Fruit fly (Drosophila melanogaster) whole organism, embryonic: ENCODE results near the gene dsd.

Experiments used
- Aef1 ChIP-seq: fragments of 200-800 bp; sonication (Bioruptor generic); IDR thresholded peaks from 3 replicates; pipeline ENCODE4 v1.3.6; 2022; ENCODE audit warnings: missing biosample characterization, missing genetic modification characterization
- Asciz ChIP-seq: fragments of 200-800 bp; sonication (Bioruptor generic); optimal IDR thresholded peaks from 2 replicates; lab custom pipeline; 2017; ENCODE audit warnings: missing biosample characterization, mild to moderate bottlenecking, missing genetic modification characterization, missing genetic modification reagents
- Atf6 ChIP-seq: fragments of 200-800 bp; sonication (Bioruptor generic); IDR thresholded peaks from 2 replicates; pipeline ENCODE4 v1.3.6; 2022; ENCODE audit warnings: missing biosample characterization, missing genetic modification characterization
- CG1024 ChIP-seq: fragments of 200-800 bp; sonication (Bioruptor generic); IDR thresholded peaks from 2 replicates; pipeline ENCODE4 v1.3.6; 2022; ENCODE audit warnings: missing biosample characterization, missing genetic modification characterization
- CG10267 ChIP-seq: fragments of 200-800 bp; sonication (Bioruptor generic); optimal IDR thresholded peaks from 2 replicates; lab custom pipeline; 2018; ENCODE audit warnings: missing biosample characterization, mild to moderate bottlenecking, missing genetic modification characterization, moderate library complexity
- CG10274 ChIP-seq: fragments of 200-800 bp; sonication (Bioruptor generic); optimal IDR thresholded peaks from 3 replicates; lab custom pipeline; 2017; ENCODE audit warnings: missing biosample characterization, mild to moderate bottlenecking, missing genetic modification characterization
- CG10979 ChIP-seq: fragments of 200-800 bp; sonication (Bioruptor generic); optimal IDR thresholded peaks from 2 replicates; lab custom pipeline; 2018; ENCODE audit warnings: missing biosample characterization, mild to moderate bottlenecking, missing genetic modification characterization, moderate library complexity
- CG11560 ChIP-seq: fragments of 200-800 bp; sonication (Bioruptor generic); IDR thresholded peaks from 3 replicates; pipeline ENCODE4 v1.3.6; 2022; ENCODE audit warnings: missing biosample characterization, missing genetic modification characterization
- CG12236 ChIP-seq: fragments of 200-800 bp; sonication (Bioruptor generic); optimal IDR thresholded peaks from 2 replicates; lab custom pipeline; 2016; ENCODE audit warnings: missing biosample characterization, missing genetic modification characterization
- CG12391 ChIP-seq: fragments of 200-800 bp; sonication (Bioruptor generic); optimal IDR thresholded peaks from 3 replicates; lab custom pipeline; 2018; ENCODE audit warnings: missing biosample characterization, mild to moderate bottlenecking, missing genetic modification characterization, moderate library complexity
- CG12744 ChIP-seq: fragments of 200-800 bp; sonication (Bioruptor generic); optimal IDR thresholded peaks from 2 replicates; lab custom pipeline; 2016; ENCODE audit warnings: missing biosample characterization, missing genetic modification characterization
- CG14050 ChIP-seq: fragments of 200-800 bp; sonication (Bioruptor generic); IDR thresholded peaks from 3 replicates; pipeline ENCODE4 v1.3.6; 2022; ENCODE audit warnings: missing biosample characterization, missing genetic modification characterization
- CG14441 ChIP-seq: fragments of 200-800 bp; sonication (Bioruptor generic); IDR thresholded peaks from 2 replicates; pipeline ENCODE4 v1.3.6; 2022; ENCODE audit warnings: missing biosample characterization, missing genetic modification characterization
- CG14667 ChIP-seq: fragments of 200-800 bp; sonication (Bioruptor generic); IDR thresholded peaks from 2 replicates; pipeline ENCODE4 v1.3.6; 2022; ENCODE audit warnings: missing biosample characterization, missing genetic modification characterization
- CG15479 ChIP-seq: fragments of 200-800 bp; sonication (Bioruptor generic); optimal IDR thresholded peaks from 3 replicates; lab custom pipeline; 2019; ENCODE audit warnings: missing biosample characterization, mild to moderate bottlenecking, missing genetic modification characterization, moderate library complexity
- CG16815 ChIP-seq: fragments of 200-800 bp; sonication (Bioruptor generic); optimal IDR thresholded peaks from 3 replicates; lab custom pipeline; 2017; ENCODE audit warnings: missing biosample characterization, mild to moderate bottlenecking, missing genetic modification characterization
- CG17385 ChIP-seq: fragments of 200-800 bp; sonication (Bioruptor generic); optimal IDR thresholded peaks from 3 replicates; lab custom pipeline; 2018; ENCODE audit warnings: missing biosample characterization, mild to moderate bottlenecking, missing genetic modification characterization
- CG43689 ChIP-seq: fragments of 200-800 bp; sonication (Bioruptor generic); IDR thresholded peaks from 2 replicates; pipeline ENCODE4 v1.3.6; 2022; ENCODE audit warnings: missing biosample characterization, missing genetic modification characterization
- CG4820 ChIP-seq: fragments of 200-800 bp; sonication (Bioruptor generic); optimal IDR thresholded peaks from 3 replicates; lab custom pipeline; 2016; ENCODE audit warnings: missing biosample characterization, missing genetic modification characterization
- CG6683 ChIP-seq: fragments of 200-800 bp; sonication (Bioruptor generic); optimal IDR thresholded peaks from 2 replicates; lab custom pipeline; 2017; ENCODE audit warnings: missing biosample characterization, mild to moderate bottlenecking, missing genetic modification characterization, missing genetic modification reagents
- CG8924 ChIP-seq: fragments of 200-800 bp; optimal IDR thresholded peaks from 3 replicates; lab custom pipeline; 2019; ENCODE audit warnings: missing biosample characterization, mild to moderate bottlenecking, missing genetic modification characterization, moderate library complexity
- CG9215 ChIP-seq: fragments of 200-800 bp; sonication (Bioruptor generic); IDR thresholded peaks from 2 replicates; pipeline ENCODE4 v1.3.6; 2022; ENCODE audit warnings: missing biosample characterization, missing genetic modification characterization
- CG9932 ChIP-seq: fragments of 200-800 bp; sonication (Bioruptor generic); IDR thresholded peaks from 2 replicates; pipeline ENCODE4 v1.3.6; 2022; ENCODE audit warnings: missing biosample characterization, missing genetic modification characterization
- CHES-1-like ChIP-seq: fragments of 200-800 bp; sonication (Bioruptor generic); optimal IDR thresholded peaks from 2 replicates; lab custom pipeline; 2016; ENCODE audit warnings: missing biosample characterization, missing genetic modification characterization
- Doc3 ChIP-seq: fragments of 200-800 bp; sonication (Bioruptor generic); IDR thresholded peaks from 3 replicates; pipeline ENCODE4 v1.3.6; 2022; ENCODE audit warnings: missing biosample characterization, missing genetic modification characterization; ENCODE audit not compliant: partially characterized antibody
- Ets65A ChIP-seq: fragments of 200-800 bp; sonication (Bioruptor generic); peaks from one replicate; lab custom pipeline; 2016; ENCODE audit warnings: missing biosample characterization, missing genetic modification characterization
- Fer3 ChIP-seq: fragments of 200-800 bp; sonication (Bioruptor generic); optimal IDR thresholded peaks from 2 replicates; lab custom pipeline; 2018; ENCODE audit warnings: missing biosample characterization, mild to moderate bottlenecking, missing genetic modification characterization, moderate library complexity
- Hsf ChIP-seq: fragments of 200-800 bp; sonication (Bioruptor generic); optimal IDR thresholded peaks from 3 replicates; lab custom pipeline; 2016; ENCODE audit warnings: missing biosample characterization, missing genetic modification characterization
- MBD-R2 ChIP-seq: fragments of 200-800 bp; sonication (Bioruptor generic); IDR thresholded peaks from 2 replicates; pipeline ENCODE4 v1.3.6; 2022; ENCODE audit warnings: missing biosample characterization, missing genetic modification characterization
- Meics ChIP-seq: fragments of 200-800 bp; sonication (Bioruptor generic); optimal IDR thresholded peaks from 2 replicates; lab custom pipeline; 2017; ENCODE audit warnings: missing biosample characterization, mild to moderate bottlenecking, missing genetic modification characterization
- NC2α ChIP-seq: fragments of 200-800 bp; sonication (Bioruptor generic); optimal IDR thresholded peaks from 2 replicates; lab custom pipeline; 2016; ENCODE audit warnings: missing biosample characterization, missing genetic modification characterization
- Nf-YA ChIP-seq: fragments of 200-800 bp; sonication (Bioruptor generic); IDR thresholded peaks from 2 replicates; pipeline ENCODE4 v1.3.6; 2022; ENCODE audit warnings: missing biosample characterization, missing genetic modification characterization
- Optix ChIP-seq: fragments of 200-800 bp; sonication (Bioruptor generic); IDR thresholded peaks from 3 replicates; pipeline ENCODE4 v1.3.6; 2022; ENCODE audit warnings: missing biosample characterization, missing genetic modification characterization
- Sin3A ChIP-seq: fragments of >200 bp; optimal IDR thresholded peaks from 2 replicates; lab custom pipeline; 2018
- TFAM ChIP-seq: fragments of 200-800 bp; sonication (Bioruptor generic); optimal IDR thresholded peaks from 2 replicates; lab custom pipeline; 2017; ENCODE audit warnings: missing biosample characterization, missing genetic modification characterization, inconsistent platforms
- Vsx1 ChIP-seq: fragments of 200-800 bp; sonication (Bioruptor generic); optimal IDR thresholded peaks from 2 replicates; lab custom pipeline; 2017; ENCODE audit warnings: missing biosample characterization, mild to moderate bottlenecking, missing genetic modification characterization, missing genetic modification reagents
- al ChIP-seq: fragments of 200-800 bp; sonication (Bioruptor generic); IDR thresholded peaks from 2 replicates; pipeline ENCODE4 v1.3.6; 2022; ENCODE audit warnings: missing biosample characterization, missing genetic modification characterization
- chn ChIP-seq: fragments of 200-800 bp; sonication (Bioruptor generic); optimal IDR thresholded peaks from 2 replicates; lab custom pipeline; 2016; ENCODE audit warnings: missing biosample characterization, missing genetic modification characterization
- dimm ChIP-seq: fragments of 200-800 bp; sonication (Bioruptor generic); IDR thresholded peaks from 2 replicates; pipeline ENCODE4 v1.3.6; 2022; ENCODE audit warnings: missing biosample characterization, missing genetic modification characterization
- eve ChIP-seq, 2 experiments: fragments of >200 bp; optimal IDR thresholded peaks; 2 replicates each; lab custom pipeline; 2017; ENCODE audit warnings: missing biosample characterization in 2 of 2, missing genetic modification characterization in 2 of 2
- fd64A ChIP-seq: fragments of 200-800 bp; sonication (Bioruptor generic); optimal IDR thresholded peaks from 3 replicates; lab custom pipeline; 2018; ENCODE audit warnings: missing biosample characterization, mild to moderate bottlenecking, missing genetic modification characterization
- gsb-n ChIP-seq: fragments of 200-800 bp; sonication (Bioruptor generic); optimal IDR thresholded peaks from 3 replicates; lab custom pipeline; 2018; ENCODE audit warnings: missing biosample characterization, mild to moderate bottlenecking, missing genetic modification characterization
- gt ChIP-seq: fragments of 200-800 bp; sonication (Bioruptor generic); IDR thresholded peaks from 2 replicates; pipeline ENCODE4 v1.3.6; 2022; ENCODE audit warnings: missing biosample characterization, missing genetic modification characterization
- h ChIP-seq: fragments of >200 bp; optimal IDR thresholded peaks from 2 replicates; lab custom pipeline; 2017
- maf-S ChIP-seq: fragments of 200-800 bp; sonication (Bioruptor generic); optimal IDR thresholded peaks from 2 replicates; lab custom pipeline; 2016; ENCODE audit warnings: missing biosample characterization, missing genetic modification characterization
- peb ChIP-seq: fragments of 200-800 bp; sonication (Bioruptor generic); IDR thresholded peaks from 2 replicates; pipeline ENCODE4 v1.3.6; 2022; ENCODE audit warnings: missing biosample characterization, missing genetic modification characterization
- pho ChIP-seq: fragments of 200-800 bp; sonication (Bioruptor generic); optimal IDR thresholded peaks from 2 replicates; lab custom pipeline; 2016; ENCODE audit warnings: missing biosample characterization, missing genetic modification characterization
- phol ChIP-seq: fragments of 200-800 bp; sonication (Bioruptor generic); optimal IDR thresholded peaks from 3 replicates; lab custom pipeline; 2018; ENCODE audit warnings: missing biosample characterization, mild to moderate bottlenecking, missing genetic modification characterization, moderate library complexity
- ranshi ChIP-seq: fragments of 200-800 bp; sonication (Bioruptor generic); IDR thresholded peaks from 2 replicates; pipeline ENCODE4 v1.3.6; 2022; ENCODE audit warnings: missing biosample characterization, missing genetic modification characterization
- repo ChIP-seq: fragments of 200-800 bp; sonication (Bioruptor generic); optimal IDR thresholded peaks from 2 replicates; lab custom pipeline; 2016; ENCODE audit warnings: missing biosample characterization, missing genetic modification characterization
- scrt ChIP-seq: fragments of 200-800 bp; sonication (Bioruptor generic); optimal IDR thresholded peaks from 2 replicates; lab custom pipeline; 2018; ENCODE audit warnings: missing biosample characterization, mild to moderate bottlenecking, missing genetic modification characterization, moderate library complexity
- vvl ChIP-seq: fragments of 200-800 bp; sonication (Bioruptor generic); IDR thresholded peaks from 2 replicates; pipeline ENCODE4 v1.3.6; 2022; ENCODE audit warnings: missing biosample characterization, missing genetic modification characterization
- z ChIP-seq: fragments of 200-800 bp; sonication (Bioruptor generic); IDR thresholded peaks from 3 replicates; pipeline ENCODE4 v1.3.6; 2022; ENCODE audit warnings: missing biosample characterization, missing genetic modification characterization

dsd gene

DNA sequence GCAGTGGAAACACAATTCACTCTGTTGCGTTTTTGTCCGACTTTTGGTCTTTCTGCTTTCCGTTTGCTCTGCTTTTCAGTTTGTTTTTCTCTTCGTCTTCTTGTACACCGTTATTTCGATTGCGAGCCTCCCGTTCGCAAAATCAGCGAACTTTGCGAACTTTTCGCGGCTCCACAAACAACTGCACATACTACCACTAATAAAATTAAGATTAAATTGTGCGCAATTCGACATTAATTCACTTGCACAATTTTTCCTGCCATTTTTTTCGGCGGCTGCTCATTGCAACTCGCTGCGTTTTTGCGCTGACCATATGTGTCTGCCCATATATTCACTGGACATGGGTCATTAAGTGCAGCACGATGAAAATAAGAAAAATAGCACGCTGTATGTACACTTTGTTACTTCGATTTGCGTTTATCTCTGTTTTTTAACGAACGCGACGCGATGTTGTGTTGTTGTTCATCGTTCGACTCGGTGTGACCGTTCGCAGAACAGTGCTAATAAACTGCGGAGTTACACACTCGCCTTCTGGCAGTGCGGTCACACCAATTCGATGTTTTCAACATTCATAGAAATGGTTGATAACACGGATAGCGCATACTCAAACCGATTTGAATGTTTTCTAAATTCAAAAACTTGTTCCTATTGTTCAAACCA is 48.4 kb downstream of the dsd start, which contains the start of gene Klp98A (continued):
- TF ChIP-seq MBD-R2 (GFP tag; lab: Robert Waterston, UW): peak; percentile 54
- TF ChIP-seq ranshi (GFP tag; lab: Robert Waterston, UW): no peak
- peak; percentile 8 for TF ChIP-seq CG17385 (GFP tag; lab: Kevin White, UChicago)
- TF ChIP-seq Fer3 (tag; lab: Kevin White, UChicago): no peak
- TF ChIP-seq CG10274 (GFP tag; lab: Kevin White, UChicago): no peak
- TF ChIP-seq CG9932 (GFP tag; lab: Robert Waterston, UW): peak; percentile 6; the same call in 1 of the 2 replicates
- no peak for TF ChIP-seq scrt (GFP tag; lab: Kevin White, UChicago)
- no peak for TF ChIP-seq CG12236 (GFP tag; lab: Kevin White, UChicago)
- TF ChIP-seq pho: no peak
- TF ChIP-seq CG11560 (tag; lab: Robert Waterston, UW): no peak
- TF ChIP-seq Vsx1 (GFP tag; lab: Kevin White, UChicago): no peak
- peak; percentile 5 for TF ChIP-seq Sin3A (lab: Kevin White, UChicago)
- no peak for TF ChIP-seq CG14050 (GFP tag; lab: Robert Waterston, UW)
- no peak for TF ChIP-seq Atf6 (GFP tag; lab: Robert Waterston, UW)
- TF ChIP-seq Doc3 (GFP tag; lab: Robert Waterston, UW): no peak
- TF ChIP-seq phol (tag; lab: Kevin White, UChicago): no peak
- no peak for TF ChIP-seq dimm (GFP tag; lab: Robert Waterston, UW)
- peak; percentile 1 for TF ChIP-seq maf-S (GFP tag; lab: Kevin White, UChicago)
- peak; percentile 59 for TF ChIP-seq Aef1
- no peak for TF ChIP-seq TFAM (GFP tag; lab: Kevin White, UChicago)
- no peak for TF ChIP-seq al (GFP tag; lab: Robert Waterston, UW)
- TF ChIP-seq eve (GFP tag; optimal IDR thresholded peaks at IDR 0.05; lab: Kevin White, UChicago): no peak
- no peak for TF ChIP-seq CG43689
- no peak for TF ChIP-seq chn (GFP tag; lab: Kevin White, UChicago)
- peak; percentile 17; the same call in 1 of the 2 replicates for TF ChIP-seq vvl (GFP tag; lab: Robert Waterston, UW)
- no peak for TF ChIP-seq CG4820
- peak; percentile 9 for TF ChIP-seq CG12391 (tag; lab: Kevin White, UChicago)
- no peak for TF ChIP-seq CG10979 (tag; lab: Kevin White, UChicago)
- TF ChIP-seq gt: no peak
- no peak for TF ChIP-seq peb (GFP tag; lab: Robert Waterston, UW)
- TF ChIP-seq CG14667 (GFP tag; lab: Robert Waterston, UW): no peak
- no peak for TF ChIP-seq CG14441
- TF ChIP-seq CG9215 (GFP tag; lab: Robert Waterston, UW): no peak
- TF ChIP-seq NC2α: no peak
- no peak for TF ChIP-seq Optix
- no peak for TF ChIP-seq CG12744 (GFP tag; lab: Kevin White, UChicago)
- no peak for TF ChIP-seq CG6683 (GFP tag; lab: Kevin White, UChicago)
- no peak for TF ChIP-seq Nf-YA (GFP tag; lab: Robert Waterston, UW)
- no peak for TF ChIP-seq Hsf (GFP tag; lab: Kevin White, UChicago)
- TF ChIP-seq CG8924 (tag; lab: Kevin White, UChicago): no peak
- no peak for TF ChIP-seq gsb-n (tag; lab: Kevin White, UChicago)
- TF ChIP-seq CHES-1-like (GFP tag; lab: Kevin White, UChicago): peak; percentile 64
- TF ChIP-seq CG1024 (GFP tag; lab: Robert Waterston, UW): no peak
- peak; percentile 81 for TF ChIP-seq Ets65A (GFP tag; lab: Kevin White, UChicago)
- peak; percentile 67 for TF ChIP-seq CG10267 (tag; lab: Kevin White, UChicago)
- no peak for TF ChIP-seq fd64A (GFP tag; lab: Kevin White, UChicago)
- no peak for TF ChIP-seq repo
- TF ChIP-seq h (lab: Kevin White, UChicago): no peak
- no peak for TF ChIP-seq CG16815 (GFP tag; lab: Kevin White, UChicago)
- TF ChIP-seq CG15479 (GFP tag; lab: Kevin White, UChicago): peak; percentile 17
- no peak; the same call in 2 of the 3 replicates for TF ChIP-seq z (GFP tag; lab: Robert Waterston, UW)
- no peak for TF ChIP-seq Asciz
- no peak for TF ChIP-seq Meics (GFP tag; lab: Kevin White, UChicago)
